Fruit fly (Drosophila melanogaster) whole organism, embryonic: ENCODE results near the gene polo.

Experiments
- CG1024 ChIP-seq: fragments of 200-800 bp; sonication (Bioruptor generic); IDR thresholded peaks from 2 replicates; pipeline ENCODE4 v1.3.6; 2022; ENCODE audit warnings: missing biosample characterization, missing genetic modification characterization
- CG13424 ChIP-seq: fragments of 200-800 bp; sonication (Bioruptor generic); optimal IDR thresholded peaks from 2 replicates; lab custom pipeline; 2019; ENCODE audit warnings: missing biosample characterization, mild to moderate bottlenecking, missing genetic modification characterization, moderate library complexity
- CG15514 ChIP-seq: fragments of 200-800 bp; sonication (Bioruptor generic); optimal IDR thresholded peaks from 3 replicates; lab custom pipeline; 2017; ENCODE audit warnings: missing biosample characterization, missing genetic modification characterization, mild to moderate bottlenecking, moderate library complexity, missing genetic modification reagents
- CG1602 ChIP-seq: fragments of 200-800 bp; sonication (Bioruptor generic); optimal IDR thresholded peaks from 3 replicates; lab custom pipeline; 2016; ENCODE audit warnings: missing biosample characterization, missing genetic modification characterization
- CG1792 ChIP-seq: fragments of 200-800 bp; sonication (Bioruptor generic); optimal IDR thresholded peaks from 2 replicates; lab custom pipeline; 2016; ENCODE audit warnings: missing biosample characterization, missing genetic modification characterization
- CG2120 ChIP-seq: fragments of 200-800 bp; sonication (Bioruptor generic); optimal IDR thresholded peaks from 3 replicates; lab custom pipeline; 2016; ENCODE audit warnings: missing biosample characterization, missing genetic modification characterization
- CG2889 ChIP-seq: fragments of 200-800 bp; sonication (Bioruptor generic); IDR thresholded peaks from 3 replicates; pipeline ENCODE4 v1.3.6; 2022; ENCODE audit warnings: missing biosample characterization, missing genetic modification characterization
- CG30020 ChIP-seq: fragments of 200-800 bp; optimal IDR thresholded peaks from 2 replicates; lab custom pipeline; 2019; ENCODE audit warnings: missing biosample characterization, mild to moderate bottlenecking, missing genetic modification characterization, moderate library complexity
- CG34376 ChIP-seq: fragments of 200-800 bp; sonication (Bioruptor generic); optimal IDR thresholded peaks from 2 replicates; lab custom pipeline; 2018; ENCODE audit warnings: missing biosample characterization, mild to moderate bottlenecking, missing genetic modification characterization
- CG8478 ChIP-seq: fragments of >200 bp; optimal IDR thresholded peaks from 2 replicates; lab custom pipeline; 2018
- Dp ChIP-seq: fragments of 200-800 bp; sonication (Bioruptor generic); optimal IDR thresholded peaks from 2 replicates; lab custom pipeline; 2018; ENCODE audit warnings: missing biosample characterization, mild to moderate bottlenecking, missing genetic modification characterization, moderate library complexity
- Drgx ChIP-seq: fragments of 200-800 bp; sonication (Bioruptor generic); IDR thresholded peaks from 2 replicates; pipeline ENCODE4 v1.3.6; 2022; ENCODE audit warnings: missing biosample characterization, missing genetic modification characterization
- Ets65A ChIP-seq: fragments of 200-800 bp; sonication (Bioruptor generic); peaks from one replicate; lab custom pipeline; 2016; ENCODE audit warnings: missing biosample characterization, missing genetic modification characterization
- GATAe ChIP-seq: fragments of 200-800 bp; sonication (Bioruptor generic); conservative IDR thresholded peaks from 2 replicates; pipeline ENCODE4 v1.3.6; 2022; ENCODE audit warnings: missing biosample characterization, missing genetic modification characterization
- Med ChIP-seq: fragments of 200-800 bp; sonication (Bioruptor generic); peaks from one replicate; lab custom pipeline; 2016; ENCODE audit warnings: missing biosample characterization, missing genetic modification characterization, mild to moderate bottlenecking, inconsistent platforms, moderate library complexity
- Nf-YB ChIP-seq: fragments of 200-800 bp; sonication (Bioruptor generic); optimal IDR thresholded peaks from 3 replicates; lab custom pipeline; 2019; ENCODE audit warnings: missing biosample characterization, mild to moderate bottlenecking, missing genetic modification characterization, moderate library complexity
- Pdp1 ChIP-seq, 2 experiments: fragments of 200-800 bp; sonication (Bioruptor generic); optimal IDR thresholded peaks; 3 replicates each; lab custom pipeline; 2016; ENCODE audit warnings: missing biosample characterization in 2 of 2, missing genetic modification characterization in 2 of 2, mild to moderate bottlenecking in 1 of 2, moderate library complexity in 1 of 2
- Rfx ChIP-seq: fragments of 200-800 bp; sonication (Bioruptor generic); IDR thresholded peaks from 2 replicates; pipeline ENCODE4 v1.3.6; 2022; ENCODE audit warnings: missing biosample characterization, missing genetic modification characterization
- Trl ChIP-seq, 3 experiments: fragments of >200 bp in 2 of 3; fragments of 200-800 bp in 1 of 3; sonication (Bioruptor generic) in 1 of 3; optimal IDR thresholded peaks; 2 replicates in 1 of 3; 3 replicates in 2 of 3; lab custom pipeline; 2016 to 2017; ENCODE audit warnings: missing biosample characterization in 1 of 3, missing genetic modification characterization in 1 of 3
- bbx ChIP-seq: fragments of 200-800 bp; sonication (Bioruptor generic); IDR thresholded peaks from 2 replicates; pipeline ENCODE4 v1.3.6; 2022; ENCODE audit warnings: missing biosample characterization, missing genetic modification characterization; ENCODE audit not compliant: partially characterized antibody
- cg ChIP-seq: fragments of 200-800 bp; sonication (Bioruptor generic); optimal IDR thresholded peaks from 3 replicates; lab custom pipeline; 2019; ENCODE audit warnings: missing biosample characterization, mild to moderate bottlenecking, missing genetic modification characterization, moderate library complexity
- chinmo ChIP-seq: fragments of 200-800 bp; sonication (Bioruptor generic); IDR thresholded peaks from 4 replicates; pipeline ENCODE4 v1.3.6; 2022; ENCODE audit warnings: missing biosample characterization, missing genetic modification characterization; ENCODE audit not compliant: partially characterized antibody
- croc ChIP-seq: fragments of 200-800 bp; sonication (Bioruptor generic); conservative IDR thresholded peaks from 3 replicates; pipeline ENCODE4 v1.3.6; 2022; ENCODE audit warnings: missing biosample characterization, missing genetic modification characterization
- cwo ChIP-seq: fragments of 200-800 bp; sonication (Bioruptor generic); optimal IDR thresholded peaks from 3 replicates; lab custom pipeline; 2017; ENCODE audit warnings: missing biosample characterization, missing genetic modification characterization, mild to moderate bottlenecking, moderate library complexity, missing genetic modification reagents
- dm ChIP-seq: fragments of 200-800 bp; sonication (Bioruptor generic); optimal IDR thresholded peaks from 3 replicates; lab custom pipeline; 2016; ENCODE audit warnings: missing biosample characterization, missing genetic modification characterization
- exex ChIP-seq: fragments of 200-800 bp; sonication (Bioruptor generic); optimal IDR thresholded peaks from 4 replicates; lab custom pipeline; 2018; ENCODE audit warnings: missing biosample characterization, mild to moderate bottlenecking, missing genetic modification characterization, moderate library complexity
- grn ChIP-seq: fragments of 200-800 bp; sonication (Bioruptor generic); optimal IDR thresholded peaks from 3 replicates; lab custom pipeline; 2017; ENCODE audit warnings: missing biosample characterization, missing genetic modification characterization
- hkb ChIP-seq, 2 experiments: fragments of 200-800 bp in 1 of 2; fragments of >200 bp in 1 of 2; sonication (Bioruptor generic) in 1 of 2; IDR thresholded peaks in 1 of 2; optimal IDR thresholded peaks in 1 of 2; 2 replicates each; pipeline versions ENCODE4 v1.3.6 to Lab custom; 2017 to 2022; ENCODE audit warnings: missing biosample characterization in 1 of 2, missing genetic modification characterization in 1 of 2
- lbe ChIP-seq: fragments of 200-800 bp; sonication (Bioruptor generic); optimal IDR thresholded peaks from 2 replicates; lab custom pipeline; 2016; ENCODE audit warnings: missing biosample characterization, mild to moderate bottlenecking, missing genetic modification characterization
- luna ChIP-seq: fragments of 200-800 bp; sonication (Bioruptor generic); optimal IDR thresholded peaks from 2 replicates; lab custom pipeline; 2016; ENCODE audit warnings: missing biosample characterization, missing genetic modification characterization
- nerfin-2 ChIP-seq: fragments of 200-800 bp; sonication (Bioruptor generic); IDR thresholded peaks from 2 replicates; pipeline ENCODE4 v1.3.6; 2022; ENCODE audit warnings: missing biosample characterization, missing genetic modification characterization; ENCODE audit not compliant: partially characterized antibody
- schlank ChIP-seq: fragments of 200-800 bp; sonication (Bioruptor generic); optimal IDR thresholded peaks from 2 replicates; lab custom pipeline; 2018; ENCODE audit warnings: missing biosample characterization, mild to moderate bottlenecking, missing genetic modification characterization
- sens ChIP-seq: fragments of 200-800 bp; sonication (Bioruptor generic); peaks from one replicate; lab custom pipeline; 2016; ENCODE audit warnings: missing biosample characterization, missing genetic modification characterization
- sim ChIP-seq: fragments of 200-800 bp; sonication (Bioruptor generic); IDR thresholded peaks from 2 replicates; pipeline ENCODE4 v1.3.6; 2022; ENCODE audit warnings: missing biosample characterization, missing genetic modification characterization
- sug ChIP-seq: fragments of 200-800 bp; optimal IDR thresholded peaks from 2 replicates; lab custom pipeline; 2019; ENCODE audit warnings: missing biosample characterization, mild to moderate bottlenecking, missing genetic modification characterization, moderate library complexity
- vvl ChIP-seq: fragments of 200-800 bp; sonication (Bioruptor generic); IDR thresholded peaks from 2 replicates; pipeline ENCODE4 v1.3.6; 2022; ENCODE audit warnings: missing biosample characterization, missing genetic modification characterization
- yki ChIP-seq: fragments of >200 bp; optimal IDR thresholded peaks from 3 replicates; lab custom pipeline; 2018

polo gene

dm6 chr3L:20349333-20349924 is 40.0 kb downstream of the polo start (continued):
- TF ChIP-seq CG8478 (lab: Kevin White, UChicago) (peak; percentile 41), dm (GFP tag; lab: Kevin White, UChicago) (peak; percentile 45)
- TF ChIP-seq, all 482 proteins: peak for 32

- TF ChIP-seq CG1602 (GFP tag; lab: Kevin White, UChicago) (no peak), CG30020 (tag; lab: Kevin White, UChicago) (no peak), Pdp1 (GFP tag; optimal IDR thresholded peaks at IDR 0.05; lab: Kevin White, UChicago) (peak in 1 of 2 experiments; percentile 59), Dp (no peak)
These were observed 43.7 kb downstream of the polo start, which contains the start of gene CG5618 for dm6 chr3L:20353149-20353548. TSS of gene CG5618 (plus strand) at chr3L:20353449.

- TF ChIP-seq Trl (optimal IDR thresholded peaks at IDR 0.05; lab: Kevin White, UChicago) = peak in 1 of 2 experiments; percentile 1
- no peak for TF ChIP-seq Trl (GFP tag; optimal IDR thresholded peaks at IDR 0.05; lab: Kevin White, UChicago)
- peak; percentile 22 for TF ChIP-seq cg
- TF ChIP-seq hkb (optimal IDR thresholded peaks at IDR 0.05; lab: Kevin White, UChicago) = no peak
- TF ChIP-seq hkb (GFP tag; IDR thresholded peaks at IDR 0.05; lab: Robert Waterston, UW) = no peak
- TF ChIP-seq Rfx (GFP tag; lab: Robert Waterston, UW) = peak; percentile 16; the same call in 1 of the 2 replicates
- peak; percentile 38; the same call in 1 of the 2 replicates for TF ChIP-seq vvl (GFP tag; lab: Robert Waterston, UW)
- TF ChIP-seq Nf-YB = no peak
- TF ChIP-seq CG2120 (GFP tag; lab: Kevin White, UChicago) = peak; percentile 4
- peak; percentile 3 for TF ChIP-seq cwo (GFP tag; lab: Kevin White, UChicago)
- TF ChIP-seq CG34376 (GFP tag; lab: Kevin White, UChicago) = peak; percentile 56
- TF ChIP-seq Drgx (GFP tag; lab: Robert Waterston, UW) = 0 out of 2 replicates have a peak, but pooled peaks have one; percentile 20
- peak; percentile 94 for TF ChIP-seq grn (GFP tag; lab: Kevin White, UChicago)
- peak; percentile 78 for TF ChIP-seq Med (GFP tag; lab: Kevin White, UChicago)
- TF ChIP-seq CG13424 (tag; lab: Kevin White, UChicago) = no peak
- peak; percentile 72; the same call in 1 of the 4 replicates for TF ChIP-seq chinmo (GFP tag; lab: Robert Waterston, UW)
- peak; percentile 51 for TF ChIP-seq sug
- TF ChIP-seq CG1792 = no peak
- TF ChIP-seq schlank (tag; lab: Kevin White, UChicago) = no peak
- 0 out of 2 replicates have a peak, but pooled peaks have one; percentile 18 for TF ChIP-seq CG1024 (GFP tag; lab: Robert Waterston, UW)
- TF ChIP-seq bbx = no peak
- peak; percentile 23; the same call in 1 of the 2 replicates for TF ChIP-seq GATAe (GFP tag; lab: Robert Waterston, UW)
- TF ChIP-seq lbe (GFP tag; lab: Kevin White, UChicago) = peak; percentile 24
- no peak for TF ChIP-seq CG15514 (GFP tag; lab: Kevin White, UChicago)
These were observed 44.4 kb downstream of the polo start for dm6 chr3L:20353726-20354332.

- peak; percentile 55 for TF ChIP-seq sens (GFP tag; lab: Kevin White, UChicago)
- no peak for TF ChIP-seq nerfin-2 (GFP tag; lab: Robert Waterston, UW)
- TF ChIP-seq luna (GFP tag; lab: Kevin White, UChicago) = no peak
- TF ChIP-seq Ets65A = peak; percentile 47
- peak; percentile 85 for TF ChIP-seq exex (tag; lab: Kevin White, UChicago)
- TF ChIP-seq sim (GFP tag; lab: Robert Waterston, UW) = no peak
- TF ChIP-seq CG1602 (GFP tag; lab: Kevin White, UChicago) = no peak
- no peak for TF ChIP-seq yki (lab: Kevin White, UChicago)
- no peak for TF ChIP-seq croc (GFP tag; lab: Robert Waterston, UW)
- no peak for TF ChIP-seq CG2889 (GFP tag; lab: Robert Waterston, UW)
- TF ChIP-seq, all 482 proteins: peak for 3
These were observed 44.9 kb downstream of the polo start for dm6 chr3L:20354363-20354762.
